Worm (Caenorhabditis elegans): ENCODE measurements around the gene F53C3.6.

F53C3.6 gene

ce11 chrII:3929446-3929845 lies 31.5 kb downstream of the F53C3.6 start:
- no peak for TF ChIP-seq W03F9.2 (tag; optimal IDR thresholded peaks at IDR 0.05)
- TF ChIP-seq him-1 (tag; optimal IDR thresholded peaks at IDR 0.05), result no peak
- TF ChIP-seq dao-5 (tag; optimal IDR thresholded peaks at IDR 0.05), result no peak

- TF ChIP-seq W03F9.2 (tag; optimal IDR thresholded peaks at IDR 0.05), result peak; percentile 72
- TF ChIP-seq dao-5 (tag; optimal IDR thresholded peaks at IDR 0.05), result no peak
- TF ChIP-seq him-1 (tag; optimal IDR thresholded peaks at IDR 0.05), result no peak
These were observed 32.7 kb downstream of the F53C3.6 start for ce11 chrII:3930478-3931182.

- TF ChIP-seq W03F9.2 (tag; optimal IDR thresholded peaks at IDR 0.05) (no peak), him-1 (tag; optimal IDR thresholded peaks at IDR 0.05) (no peak), dao-5 (tag; optimal IDR thresholded peaks at IDR 0.05) (no peak)
These were observed 33.3 kb downstream of the F53C3.6 start for ce11 chrII:3931230-3931629.

ce11 chrII:3931825-3932224 lies 33.9 kb downstream of the F53C3.6 start:
- TF ChIP-seq W03F9.2 (tag; optimal IDR thresholded peaks at IDR 0.05), result no peak
- TF ChIP-seq him-1 (tag; optimal IDR thresholded peaks at IDR 0.05), result no peak
- TF ChIP-seq dao-5 (tag; optimal IDR thresholded peaks at IDR 0.05), result no peak

- no peak for TF ChIP-seq dao-5 (tag; optimal IDR thresholded peaks at IDR 0.05)
- TF ChIP-seq W03F9.2 (tag; optimal IDR thresholded peaks at IDR 0.05), result no peak
- no peak for TF ChIP-seq him-1 (tag; optimal IDR thresholded peaks at IDR 0.05)
These were observed 35.7 kb downstream of the F53C3.6 start, which contains the start of gene Y14H12B.2 for ce11 chrII:3933640-3934039. Gene Y14H12B.2, minus strand, starts transcription at chrII:3933740.

- TF ChIP-seq him-1 (tag; optimal IDR thresholded peaks at IDR 0.05), result no peak
- TF ChIP-seq dao-5 (tag; optimal IDR thresholded peaks at IDR 0.05), result no peak
- TF ChIP-seq W03F9.2 (tag; optimal IDR thresholded peaks at IDR 0.05), result no peak
These were observed 36.1 kb downstream of the F53C3.6 start, which contains the start of gene Y14H12B.1 for ce11 chrII:3934085-3934484. Gene Y14H12B.1, plus strand, starts transcription at chrII:3934447.

- no peak for TF ChIP-seq dao-5 (tag; optimal IDR thresholded peaks at IDR 0.05)
- no peak for TF ChIP-seq W03F9.2 (tag; optimal IDR thresholded peaks at IDR 0.05)
- TF ChIP-seq him-1 (tag; optimal IDR thresholded peaks at IDR 0.05), result no peak
These were observed 37.2 kb downstream of the F53C3.6 start for ce11 chrII:3935098-3935497.

- TF ChIP-seq dao-5 (tag; optimal IDR thresholded peaks at IDR 0.05) (no peak), him-1 (tag; optimal IDR thresholded peaks at IDR 0.05) (no peak), W03F9.2 (tag; optimal IDR thresholded peaks at IDR 0.05) (no peak)
These were observed 38.0 kb downstream of the F53C3.6 start for ce11 chrII:3935990-3936389.

- no peak for TF ChIP-seq him-1 (tag; optimal IDR thresholded peaks at IDR 0.05)
- TF ChIP-seq dao-5 (tag; optimal IDR thresholded peaks at IDR 0.05), result no peak
- TF ChIP-seq W03F9.2 (tag; optimal IDR thresholded peaks at IDR 0.05), result no peak
These were observed 49.5 kb downstream of the F53C3.6 start for ce11 chrII:3947404-3947803.

- TF ChIP-seq him-1 (tag; optimal IDR thresholded peaks at IDR 0.05), result peak; percentile 10
- TF ChIP-seq W03F9.2 (tag; optimal IDR thresholded peaks at IDR 0.05), result no peak
These were observed 50.6 kb downstream of the F53C3.6 start for ce11 chrII:3948507-3948906.

ce11 chrII:3950077-3950476 lies 52.1 kb downstream of the F53C3.6 start, which contains the start of gene sea-2:
Gene sea-2, plus strand, starts transcription at chrII:3950377.
- no peak for TF ChIP-seq dao-5 (tag; optimal IDR thresholded peaks at IDR 0.05)
- TF ChIP-seq him-1 (tag; optimal IDR thresholded peaks at IDR 0.05), result no peak

Data from whole organism, L4/young adult.